Fruit fly (Drosophila melanogaster): ENCODE results near the gene dsh.

Gene dsh

dm6 chrX:11372764-11373712 lies 17.4 kb downstream of the dsh start (continued):
- TF ChIP-seq esn (GFP tag; optimal IDR thresholded peaks at IDR 0.05) = peak; percentile 4
- TF ChIP-seq Sox102F (GFP tag; optimal IDR thresholded peaks at IDR 0.05) = no peak
- TF ChIP-seq Ets21C (GFP tag; optimal IDR thresholded peaks at IDR 0.05) = no peak
- TF ChIP-seq svp (GFP tag) = peak; percentile 56
- TF ChIP-seq CG6808 (GFP tag; optimal IDR thresholded peaks at IDR 0.05) = no peak
- TF ChIP-seq fd85E (GFP tag; optimal IDR thresholded peaks at IDR 0.05) = no peak
- TF ChIP-seq ss (GFP tag; optimal IDR thresholded peaks at IDR 0.05) = no peak
- TF ChIP-seq Eip75B (GFP tag; optimal IDR thresholded peaks at IDR 0.05) = no peak
- peak; percentile 11 for TF ChIP-seq Met (GFP tag; optimal IDR thresholded peaks at IDR 0.05)
- no peak for TF ChIP-seq CG6854 (GFP tag; optimal IDR thresholded peaks at IDR 0.05)
- no peak for TF ChIP-seq CG11294 (GFP tag; IDR thresholded peaks at IDR 0.05)
- TF ChIP-seq CG8119 (GFP tag; IDR thresholded peaks at IDR 0.05) = peak; percentile 49; the same call in 2 of the 3 replicates
- TF ChIP-seq CG8319 (GFP tag; optimal IDR thresholded peaks at IDR 0.05) = no peak
- TF ChIP-seq dsx (GFP tag; optimal IDR thresholded peaks at IDR 0.05; ENCODE audit: poor library complexity, severe bottlenecking) = no peak
- TF ChIP-seq topi (GFP tag; optimal IDR thresholded peaks at IDR 0.05) = no peak
- no peak for TF ChIP-seq Hr38 (GFP tag; optimal IDR thresholded peaks at IDR 0.05)
- TF ChIP-seq CG11902 (GFP tag; optimal IDR thresholded peaks at IDR 0.05) = no peak

- TF ChIP-seq Lpt (GFP tag; optimal IDR thresholded peaks at IDR 0.05) (no peak), dac (GFP tag; optimal IDR thresholded peaks at IDR 0.05) (no peak), CG7368 (GFP tag; optimal IDR thresholded peaks at IDR 0.05) (no peak), CG9139 (GFP tag; optimal IDR thresholded peaks at IDR 0.05) (no peak), Eip93F (GFP tag; optimal IDR thresholded peaks at IDR 0.05) (no peak), CG11762 (GFP tag; optimal IDR thresholded peaks at IDR 0.05; ENCODE audit: insufficient read depth) (no peak), CG10669 (GFP tag; optimal IDR thresholded peaks at IDR 0.05) (no peak), CG16779 (tag; optimal IDR thresholded peaks at IDR 0.05) (no peak), spab (GFP tag; optimal IDR thresholded peaks at IDR 0.05) (no peak), CG6808 (GFP tag; optimal IDR thresholded peaks at IDR 0.05) (no peak), CG8319 (GFP tag; optimal IDR thresholded peaks at IDR 0.05) (no peak), CG4318 (GFP tag; optimal IDR thresholded peaks at IDR 0.05) (no peak), cyc (GFP tag; optimal IDR thresholded peaks at IDR 0.05) (no peak), Gug (GFP tag; IDR thresholded peaks at IDR 0.05) (no peak), salr (GFP tag; optimal IDR thresholded peaks at IDR 0.05) (no peak), CG11902 (GFP tag; optimal IDR thresholded peaks at IDR 0.05) (no peak), CG8632 (GFP tag; optimal IDR thresholded peaks at IDR 0.05) (no peak), CG6276 (GFP tag; optimal IDR thresholded peaks at IDR 0.05) (no peak)
These were observed 18.6 kb downstream of the dsh start for dm6 chrX:11374320-11374719.

- TF ChIP-seq CG4318 (GFP tag; optimal IDR thresholded peaks at IDR 0.05) (no peak), fd85E (GFP tag; optimal IDR thresholded peaks at IDR 0.05) (no peak), CG32006 (GFP tag; optimal IDR thresholded peaks at IDR 0.05) (peak; percentile 5), svp (GFP tag) (no peak), Sox14 (GFP tag; optimal IDR thresholded peaks at IDR 0.05) (no peak), CG8119 (GFP tag; IDR thresholded peaks at IDR 0.05) (no peak), dac (GFP tag; optimal IDR thresholded peaks at IDR 0.05) (no peak), net (GFP tag; optimal IDR thresholded peaks at IDR 0.05) (no peak), Sox15 (GFP tag; optimal IDR thresholded peaks at IDR 0.05) (no peak), OdsH (GFP tag; optimal IDR thresholded peaks at IDR 0.05) (peak; percentile 8), achi (GFP tag; optimal IDR thresholded peaks at IDR 0.05) (peak; percentile 1), fkh (GFP tag; optimal IDR thresholded peaks at IDR 0.05) (no peak), salr (GFP tag; optimal IDR thresholded peaks at IDR 0.05) (no peak), ss (GFP tag; optimal IDR thresholded peaks at IDR 0.05) (peak in 1 of 2 experiments; percentile 7), CG6792 (GFP tag; optimal IDR thresholded peaks at IDR 0.05) (no peak), eg (GFP tag; IDR thresholded peaks at IDR 0.05) (0 out of 3 replicates have a peak, but pooled peaks have one; percentile 17)
These were observed 22.7 kb downstream of the dsh start for dm6 chrX:11378388-11378787.
